Worm (Caenorhabditis elegans) whole organism, L4 larva: ENCODE results near the gene B0035.22.

Experiments
- F10B5.3 ChIP-seq: sonication (generic microtip); optimal IDR thresholded peaks from 2 replicates; lab custom pipeline; 2016; ENCODE audit warnings: mild to moderate bottlenecking, missing genetic modification characterization, missing compliant biosample characterization
- F49E8.2 ChIP-seq: sonication (generic microtip); optimal IDR thresholded peaks from 2 replicates; lab custom pipeline; 2016; ENCODE audit warnings: missing compliant biosample characterization, mild to moderate bottlenecking, missing genetic modification characterization, borderline replicate concordance
- cey-2 ChIP-seq: sonication (generic microtip); optimal IDR thresholded peaks from 3 replicates; lab custom pipeline; 2017; ENCODE audit warnings: missing genetic modification characterization, mild to moderate bottlenecking, missing compliant biosample characterization, antibody characterized with exemption, borderline replicate concordance; ENCODE audit not compliant: insufficient read depth
- daf-16 ChIP-seq, 3 experiments: sonication (generic microtip); optimal IDR thresholded peaks; 2 replicates each; lab custom pipeline; 2016 to 2017; ENCODE audit warnings: missing genetic modification characterization in 3 of 3, missing genetic modification reagents in 3 of 3, mild to moderate bottlenecking in 2 of 3, missing compliant biosample characterization in 2 of 3, missing biosample characterization in 1 of 3, moderate library complexity in 1 of 3
- fkh-10 ChIP-seq: fragments of 150-350 bp; optimal IDR thresholded peaks from 2 replicates; lab custom pipeline; 2014; ENCODE audit warnings: missing biosample characterization, missing genetic modification reagents, missing genetic modification characterization
- fos-1 ChIP-seq: fragments of 150-350 bp; optimal IDR thresholded peaks from 2 replicates; lab custom pipeline; 2014; ENCODE audit warnings: missing biosample characterization, missing genetic modification characterization
- gei-8 ChIP-seq: fragments of 200-800 bp; sonication (Bioruptor generic); optimal IDR thresholded peaks from 2 replicates; lab custom pipeline; 2018; ENCODE audit warnings: mild to moderate bottlenecking, missing genetic modification characterization, missing compliant biosample characterization
- lsy-2 ChIP-seq, 2 experiments: fragments of 150-350 bp in 1 of 2; sonication (generic microtip) in 1 of 2; optimal IDR thresholded peaks; 2 replicates each; lab custom pipeline; 2014 to 2017; ENCODE audit warnings: missing biosample characterization in 2 of 2, missing genetic modification characterization in 2 of 2
- nhr-42 ChIP-seq: fragments of 200-800 bp; sonication (Bioruptor generic); IDR thresholded peaks from 2 replicates; pipeline ENCODE4 v1.3.6; 2022; ENCODE audit warnings: missing genetic modification characterization, missing compliant biosample characterization
- nhr-76 ChIP-seq: fragments of 150-350 bp; optimal IDR thresholded peaks from 2 replicates; lab custom pipeline; 2014; ENCODE audit warnings: missing biosample characterization, missing genetic modification characterization
- pha-4 ChIP-seq, 2 experiments: fragments of 150-350 bp in 1 of 2; fragments of 200-800 bp in 1 of 2; sonication (Bioruptor generic) in 1 of 2; IDR thresholded peaks in 1 of 2; optimal IDR thresholded peaks in 1 of 2; 2 replicates each; pipeline versions ENCODE4 v1.3.6 to Lab custom; 2014 to 2022; ENCODE audit warnings: missing genetic modification characterization in 2 of 2, missing genetic modification reagents in 2 of 2, missing biosample characterization in 1 of 2, missing compliant biosample characterization in 1 of 2
- snpc-4 ChIP-seq: fragments of 150-350 bp; optimal IDR thresholded peaks from 2 replicates; lab custom pipeline; 2014; ENCODE audit warnings: missing biosample characterization, missing genetic modification characterization
- tag-97 ChIP-seq: fragments of 200-800 bp; sonication (Bioruptor generic); IDR thresholded peaks from 2 replicates; pipeline ENCODE4 v1.3.6; 2022; ENCODE audit warnings: missing genetic modification characterization, missing compliant biosample characterization

DNA sequence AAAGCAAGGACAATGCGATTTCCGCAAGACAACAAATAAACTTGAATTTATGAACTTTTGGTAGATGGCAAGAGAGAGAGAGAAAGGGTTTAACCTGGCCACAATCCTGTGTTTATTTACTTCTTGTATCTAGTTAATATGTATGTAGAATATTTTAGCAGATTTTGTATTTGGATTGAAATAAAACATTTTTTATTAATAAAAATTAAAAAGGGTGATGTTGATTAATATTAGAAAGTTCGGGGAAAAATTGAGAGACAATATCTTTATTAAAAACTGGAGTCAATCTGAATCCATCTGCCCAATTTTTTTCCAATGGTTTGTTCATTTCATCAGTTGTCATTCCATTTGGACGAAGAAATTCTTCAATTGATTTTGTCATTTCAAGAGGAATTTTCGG lies 48.9 kb upstream of the B0035.22 start, which contains the start of gene col-127:
- TF ChIP-seq nhr-42 = no peak
- no peak for TF ChIP-seq daf-16 (GFP tag; optimal IDR thresholded peaks at IDR 0.05; lab: Kevin White, UChicago)
- TF ChIP-seq daf-16 (tag; optimal IDR thresholded peaks at IDR 0.05; lab: Kevin White, UChicago) = no peak
- no peak for TF ChIP-seq tag-97
- no peak for TF ChIP-seq pha-4 (GFP tag; IDR thresholded peaks at IDR 0.05; lab: Robert Waterston, UW)
- no peak for TF ChIP-seq pha-4 (tag; optimal IDR thresholded peaks at IDR 0.05; lab: Kevin White, UChicago)
- TF ChIP-seq gei-8 (GFP tag; lab: Kevin White, UChicago) = no peak
- no peak for TF ChIP-seq lsy-2 (tag; optimal IDR thresholded peaks at IDR 0.05; lab: Kevin White, UChicago)
- no peak for TF ChIP-seq snpc-4 (tag; lab: Kevin White, UChicago)
- TF ChIP-seq cey-2 (tag; lab: Kevin White, UChicago) = no peak
- no peak for TF ChIP-seq F49E8.2 (tag; lab: Kevin White, UChicago)
- TF ChIP-seq fkh-10 (GFP tag; lab: Kevin White, UChicago) = no peak
- no peak for TF ChIP-seq nhr-76 (tag; lab: Kevin White, UChicago)
- TF ChIP-seq fos-1 (tag; lab: Kevin White, UChicago) = no peak
- no peak for TF ChIP-seq F10B5.3
